ENCODE assay signal across 5 fruit fly cellular contexts in genomic region chr3L:13022854-13023560, dm6.
TF ChIP-seq lines count a peak whose summit lies in the region.

Gene RpS12 (plus strand): TSS chr3L:13023352.

- TF ChIP-seq CTCF in whole organism, embryonic (GFP tag; optimal IDR thresholded peaks at IDR 0.05; lab: Kevin White, UChicago) = peak; percentile 45

TF ChIP-seq in whole organism, adult, 20 proteins besides CTCF, POLR2A, EP300 and RAD21 (continues in another document):
- TF ChIP-seq Clk (GFP tag; optimal IDR thresholded peaks at IDR 0.05; lab: Kevin White, UChicago) (peak; percentile 67), CG7045 (GFP tag; optimal IDR thresholded peaks at IDR 0.05; lab: Kevin White, UChicago) (peak; percentile 80), CG14711 (tag; optimal IDR thresholded peaks at IDR 0.05; lab: Kevin White, UChicago) (no peak), CG5204 (GFP tag; optimal IDR thresholded peaks at IDR 0.05; lab: Kevin White, UChicago) (peak; percentile 78), toe (GFP tag; optimal IDR thresholded peaks at IDR 0.05; lab: Kevin White, UChicago) (peak; percentile 81), CG33017 (tag; optimal IDR thresholded peaks at IDR 0.05; lab: Kevin White, UChicago) (peak; percentile 61), cic (GFP tag; optimal IDR thresholded peaks at IDR 0.05; lab: Kevin White, UChicago) (no peak), kay (GFP tag; lab: Kevin White, UChicago; ENCODE audit: borderline replicate concordance) (peak; percentile 86), pad (GFP tag; optimal IDR thresholded peaks at IDR 0.05; lab: Kevin White, UChicago) (peak; percentile 58), cnc (optimal IDR thresholded peaks at IDR 0.05; lab: Kevin White, UChicago) (no peak), Mnt (GFP tag; optimal IDR thresholded peaks at IDR 0.05; lab: Kevin White, UChicago) (peak; percentile 82), Hr96 (GFP tag; optimal IDR thresholded peaks at IDR 0.05; lab: Kevin White, UChicago) (peak; percentile 86), CG11617 (GFP tag; optimal IDR thresholded peaks at IDR 0.05; lab: Kevin White, UChicago) (peak; percentile 83), ovo (GFP tag; optimal IDR thresholded peaks at IDR 0.05; lab: Kevin White, UChicago) (peak; percentile 77), CG7101 (tag; optimal IDR thresholded peaks at IDR 0.05; lab: Kevin White, UChicago) (peak; percentile 81), tj (GFP tag; optimal IDR thresholded peaks at IDR 0.05; lab: Kevin White, UChicago) (peak; percentile 56), bab1 (GFP tag; optimal IDR thresholded peaks at IDR 0.05; lab: Kevin White, UChicago) (peak; percentile 64), Crg-1 (GFP tag; optimal IDR thresholded peaks at IDR 0.05; lab: Kevin White, UChicago) (peak; percentile 57)

TF ChIP-seq in whole organism, embryonic, 481 proteins besides CTCF, POLR2A, EP300 and RAD21 (continues in another document):
- TF ChIP-seq Fer3 (tag; optimal IDR thresholded peaks at IDR 0.05; lab: Kevin White, UChicago) (peak; percentile 84), Hmx (GFP tag; optimal IDR thresholded peaks at IDR 0.05; lab: Kevin White, UChicago) (no peak), CG14710 (tag; optimal IDR thresholded peaks at IDR 0.05; lab: Kevin White, UChicago) (peak; percentile 73), CG15073 (GFP tag; optimal IDR thresholded peaks at IDR 0.05; lab: Kevin White, UChicago) (no peak), CG4617 (GFP tag; optimal IDR thresholded peaks at IDR 0.05; lab: Kevin White, UChicago; ENCODE audit: borderline replicate concordance) (peak; percentile 48), Med (GFP tag; lab: Kevin White, UChicago) (peak; percentile 98), schlank (tag; optimal IDR thresholded peaks at IDR 0.05; lab: Kevin White, UChicago) (peak; percentile 84), Elba2 (GFP tag; optimal IDR thresholded peaks at IDR 0.05; lab: Kevin White, UChicago) (no peak), gt (GFP tag; IDR thresholded peaks at IDR 0.05; lab: Robert Waterston, UW) (no peak), Awh (GFP tag; IDR thresholded peaks at IDR 0.05; lab: Robert Waterston, UW) (0 out of 2 replicates have a peak, but pooled peaks have one; percentile 49), Hr51 (GFP tag; optimal IDR thresholded peaks at IDR 0.05; lab: Kevin White, UChicago) (peak; percentile 56 to 74), Antp (GFP tag; optimal IDR thresholded peaks at IDR 0.05; lab: Kevin White, UChicago) (peak; percentile 80), fd102C (GFP tag; optimal IDR thresholded peaks at IDR 0.05; lab: Kevin White, UChicago) (peak; percentile 74), CG8089 (GFP tag; optimal IDR thresholded peaks at IDR 0.05; lab: Kevin White, UChicago) (peak; percentile 83), CG2712 (tag; optimal IDR thresholded peaks at IDR 0.05; lab: Kevin White, UChicago) (peak; percentile 43), Sry-β (GFP tag; optimal IDR thresholded peaks at IDR 0.05; lab: Kevin White, UChicago) (peak; percentile 17), CG1233 (GFP tag; optimal IDR thresholded peaks at IDR 0.05; lab: Kevin White, UChicago) (peak; percentile 77), CG17361 (GFP tag; IDR thresholded peaks at IDR 0.05; lab: Robert Waterston, UW) (peak; percentile 70)

TF ChIP-seq in whole organism, prepupa, 60 proteins besides CTCF, POLR2A, EP300 and RAD21 (continues in another document):
- TF ChIP-seq topi (GFP tag; optimal IDR thresholded peaks at IDR 0.05; lab: Kevin White, UChicago) (peak; percentile 56), Sox14 (GFP tag; optimal IDR thresholded peaks at IDR 0.05; lab: Kevin White, UChicago) (peak; percentile 54), salr (GFP tag; optimal IDR thresholded peaks at IDR 0.05; lab: Kevin White, UChicago) (peak; percentile 60 to 66), CG6854 (GFP tag; optimal IDR thresholded peaks at IDR 0.05; lab: Kevin White, UChicago) (peak; percentile 90), CG6808 (GFP tag; optimal IDR thresholded peaks at IDR 0.05; lab: Kevin White, UChicago) (peak; percentile 38), achi (GFP tag; optimal IDR thresholded peaks at IDR 0.05; lab: Kevin White, UChicago) (peak; percentile 94), Gug (GFP tag; IDR thresholded peaks at IDR 0.05; lab: Robert Waterston, UW) (no peak; the same call in 1 of the 2 replicates), Lpt (GFP tag; optimal IDR thresholded peaks at IDR 0.05; lab: Kevin White, UChicago) (no peak), CG4318 (GFP tag; optimal IDR thresholded peaks at IDR 0.05; lab: Kevin White, UChicago) (peak; percentile 40), CG6163 (GFP tag; IDR thresholded peaks at IDR 0.05; lab: Robert Waterston, UW) (peak; percentile 74), Ets21C (GFP tag; optimal IDR thresholded peaks at IDR 0.05; lab: Kevin White, UChicago) (peak; percentile 47), ss (GFP tag; optimal IDR thresholded peaks at IDR 0.05; lab: Kevin White, UChicago) (peak in 1 of 2 experiments; percentile 71), net (GFP tag; optimal IDR thresholded peaks at IDR 0.05; lab: Kevin White, UChicago) (peak; percentile 79), Smox (GFP tag; optimal IDR thresholded peaks at IDR 0.05; lab: Kevin White, UChicago) (peak; percentile 43), svp (GFP tag; lab: Kevin White, UChicago) (peak; percentile 65), Met (GFP tag; optimal IDR thresholded peaks at IDR 0.05; lab: Kevin White, UChicago) (peak; percentile 71), CG11762 (GFP tag; optimal IDR thresholded peaks at IDR 0.05; lab: Kevin White, UChicago; ENCODE audit: insufficient read depth) (peak; percentile 35), CG11294 (GFP tag; IDR thresholded peaks at IDR 0.05; lab: Robert Waterston, UW) (0 out of 2 replicates have a peak, but pooled peaks have one; percentile 6), Sox15 (GFP tag; optimal IDR thresholded peaks at IDR 0.05; lab: Kevin White, UChicago) (peak; percentile 21)

TF ChIP-seq in whole organism, pupa, 21 proteins besides CTCF, POLR2A, EP300 and RAD21:
- TF ChIP-seq CG32121 (GFP tag; IDR thresholded peaks at IDR 0.05; lab: Robert Waterston, UW) = peak; percentile 15
- TF ChIP-seq CG8159 (tag; optimal IDR thresholded peaks at IDR 0.05; lab: Kevin White, UChicago) = peak; percentile 22
- TF ChIP-seq CG15710 (tag; optimal IDR thresholded peaks at IDR 0.05; lab: Kevin White, UChicago) = peak; percentile 37
- no peak for TF ChIP-seq CG8301 (tag; optimal IDR thresholded peaks at IDR 0.05; lab: Kevin White, UChicago)
- TF ChIP-seq CG4496 (GFP tag; IDR thresholded peaks at IDR 0.05; lab: Robert Waterston, UW) = peak; percentile 82
- TF ChIP-seq CG34367 (tag; optimal IDR thresholded peaks at IDR 0.05; lab: Kevin White, UChicago) = peak; percentile 60
- peak; percentile 45 for TF ChIP-seq CG14655 (GFP tag; optimal IDR thresholded peaks at IDR 0.05; lab: Kevin White, UChicago)
- peak; percentile 27 for TF ChIP-seq CG9948 (tag; optimal IDR thresholded peaks at IDR 0.05; lab: Kevin White, UChicago)
- peak; percentile 41 for TF ChIP-seq Pif1A (GFP tag; optimal IDR thresholded peaks at IDR 0.05; lab: Kevin White, UChicago)
- TF ChIP-seq CG10348 (GFP tag; IDR thresholded peaks at IDR 0.05; lab: Robert Waterston, UW) = no peak
- TF ChIP-seq fd96Ca (GFP tag; IDR thresholded peaks at IDR 0.05; lab: Robert Waterston, UW) = no peak; the same call in 2 of the 3 replicates
- peak; percentile 35 for TF ChIP-seq CG17806 (tag; optimal IDR thresholded peaks at IDR 0.05; lab: Kevin White, UChicago)
- TF ChIP-seq rn (GFP tag; IDR thresholded peaks at IDR 0.05; lab: Robert Waterston, UW) = peak; percentile 25; the same call in 1 of the 2 replicates
- peak; percentile 73 for TF ChIP-seq CG12605 (GFP tag; IDR thresholded peaks at IDR 0.05; lab: Robert Waterston, UW)
- TF ChIP-seq Snoo (tag; optimal IDR thresholded peaks at IDR 0.05; lab: Kevin White, UChicago) = peak; percentile 79
- TF ChIP-seq Pif1B (GFP tag; optimal IDR thresholded peaks at IDR 0.05; lab: Kevin White, UChicago) = peak; percentile 27
- TF ChIP-seq D1 (tag; optimal IDR thresholded peaks at IDR 0.05; lab: Kevin White, UChicago) = no peak
- peak; percentile 41 for TF ChIP-seq gl (tag; optimal IDR thresholded peaks at IDR 0.05; lab: Kevin White, UChicago)
- TF ChIP-seq CG13204 (GFP tag; optimal IDR thresholded peaks at IDR 0.05; lab: Kevin White, UChicago) = peak; percentile 18
- peak; percentile 16; the same call in 1 of the 2 replicates for TF ChIP-seq Ets98B (GFP tag; IDR thresholded peaks at IDR 0.05; lab: Robert Waterston, UW)

TF ChIP-seq in whole organism, wandering third instar larva, 38 proteins besides CTCF, POLR2A, EP300 and RAD21 (continues in another document):
- peak; percentile 61 for TF ChIP-seq Myc (optimal IDR thresholded peaks at IDR 0.05; lab: Kevin White, UChicago)
- no peak for TF ChIP-seq Dfd (GFP tag; optimal IDR thresholded peaks at IDR 0.05; lab: Kevin White, UChicago)
- TF ChIP-seq OdsH (GFP tag; optimal IDR thresholded peaks at IDR 0.05; lab: Kevin White, UChicago) = no peak
- peak; percentile 61 for TF ChIP-seq fru (GFP tag; optimal IDR thresholded peaks at IDR 0.05; lab: Kevin White, UChicago)
- peak; percentile 78 for TF ChIP-seq Sp1 (GFP tag; optimal IDR thresholded peaks at IDR 0.05; lab: Kevin White, UChicago)
- no peak for TF ChIP-seq dl (GFP tag; optimal IDR thresholded peaks at IDR 0.05; lab: Kevin White, UChicago; ENCODE audit: insufficient read depth in 1 of 2, partially characterized antibody in 2 of 2)
- peak in 1 of 2 experiments; percentile 63 for TF ChIP-seq foxo (GFP tag; optimal IDR thresholded peaks at IDR 0.05; lab: Kevin White, UChicago)
- no peak for TF ChIP-seq Vsx2 (GFP tag; optimal IDR thresholded peaks at IDR 0.05; lab: Kevin White, UChicago; ENCODE audit: partially characterized antibody)
- TF ChIP-seq Abd-B (GFP tag; optimal IDR thresholded peaks at IDR 0.05; lab: Kevin White, UChicago) = no peak
- peak; percentile 50 for TF ChIP-seq HLH106 (tag; optimal IDR thresholded peaks at IDR 0.05; lab: Kevin White, UChicago)
- peak; percentile 36 for TF ChIP-seq sage (GFP tag; optimal IDR thresholded peaks at IDR 0.05; lab: Kevin White, UChicago)
- peak; percentile 27 for TF ChIP-seq ey (GFP tag; optimal IDR thresholded peaks at IDR 0.05; lab: Kevin White, UChicago)
- TF ChIP-seq Dif (GFP tag; optimal IDR thresholded peaks at IDR 0.05; lab: Kevin White, UChicago; ENCODE audit: partially characterized antibody) = peak; percentile 32
- TF ChIP-seq pan (optimal IDR thresholded peaks at IDR 0.05; lab: Kevin White, UChicago) = no peak
- peak; percentile 40 for TF ChIP-seq dsf (GFP tag; optimal IDR thresholded peaks at IDR 0.05; lab: Kevin White, UChicago; ENCODE audit: borderline replicate concordance)
- peak; percentile 40 for TF ChIP-seq Jra (GFP tag; optimal IDR thresholded peaks at IDR 0.05; lab: Kevin White, UChicago)
- TF ChIP-seq CG9705 (GFP tag; optimal IDR thresholded peaks at IDR 0.05; lab: Kevin White, UChicago) = peak; percentile 79
- TF ChIP-seq usp (GFP tag; optimal IDR thresholded peaks at IDR 0.05; lab: Kevin White, UChicago) = no peak
- peak; percentile 96 for TF ChIP-seq Hr83 (GFP tag; optimal IDR thresholded peaks at IDR 0.05; lab: Kevin White, UChicago; ENCODE audit: poor library complexity, severe bottlenecking)
- no peak for TF ChIP-seq jim (GFP tag; optimal IDR thresholded peaks at IDR 0.05; lab: Kevin White, UChicago)
- TF ChIP-seq GATAd (GFP tag; optimal IDR thresholded peaks at IDR 0.05; lab: Kevin White, UChicago) = no peak
- peak; percentile 82 for TF ChIP-seq sv (GFP tag; optimal IDR thresholded peaks at IDR 0.05; lab: Kevin White, UChicago)
- TF ChIP-seq CrebA (GFP tag; optimal IDR thresholded peaks at IDR 0.05; lab: Kevin White, UChicago; ENCODE audit: borderline replicate concordance) = no peak
